Fruit fly (Drosophila melanogaster): ENCODE results near the gene AdamTS-A.

Gene AdamTS-A

DNA sequence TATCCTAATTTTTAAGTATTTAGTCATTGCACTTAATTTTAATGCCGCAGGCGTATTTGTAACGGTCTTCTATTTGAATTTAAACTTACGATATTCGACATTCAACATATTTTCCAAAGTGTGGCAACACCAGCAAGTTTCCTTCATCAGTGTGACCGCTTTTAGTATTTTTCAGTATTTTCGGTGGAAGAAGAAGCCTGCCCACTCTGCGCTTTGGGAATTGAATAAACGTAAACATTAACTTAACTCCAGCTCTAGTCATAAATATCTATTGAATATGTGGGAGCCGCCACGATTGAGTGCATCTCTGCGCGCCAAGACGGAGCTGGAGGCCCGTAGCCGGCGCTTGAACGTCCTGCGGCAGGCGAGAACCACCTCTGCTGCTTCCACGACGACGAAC is 9.9 kb upstream of the AdamTS-A start, which contains the start of gene obe:
TSS of gene obe (plus strand) at position 185 of the 400 bp plus-strand sequence.
- TF ChIP-seq lab (GFP tag; optimal IDR thresholded peaks at IDR 0.05) (no peak), MESR4 (GFP tag; optimal IDR thresholded peaks at IDR 0.05) (peak; percentile 60), hkb (optimal IDR thresholded peaks at IDR 0.05) (no peak), hkb (GFP tag; IDR thresholded peaks at IDR 0.05) (no peak), CG42726 (GFP tag; IDR thresholded peaks at IDR 0.05; ENCODE audit: partially characterized antibody) (no peak), az2 (GFP tag; optimal IDR thresholded peaks at IDR 0.05) (no peak), CG2116 (GFP tag; optimal IDR thresholded peaks at IDR 0.05) (peak; percentile 24), Atf3 (GFP tag; optimal IDR thresholded peaks at IDR 0.05) (no peak), phol (tag; optimal IDR thresholded peaks at IDR 0.05) (peak; percentile 13), CG17328 (GFP tag; IDR thresholded peaks at IDR 0.05) (no peak), CG17186 (GFP tag; optimal IDR thresholded peaks at IDR 0.05) (peak; percentile 61), gce (GFP tag; IDR thresholded peaks at IDR 0.05) (no peak), trem (tag; optimal IDR thresholded peaks at IDR 0.05) (peak; percentile 98), CG15514 (GFP tag; optimal IDR thresholded peaks at IDR 0.05) (peak; percentile 33), run (tag; optimal IDR thresholded peaks at IDR 0.05) (no peak), HmgZ (tag; optimal IDR thresholded peaks at IDR 0.05) (peak; percentile 52), Hr3 (GFP tag; optimal IDR thresholded peaks at IDR 0.05) (no peak), CHES-1-like (GFP tag; optimal IDR thresholded peaks at IDR 0.05) (peak; percentile 18), ato (GFP tag; IDR thresholded peaks at IDR 0.05; ENCODE audit: partially characterized antibody) (peak; percentile 46; the same call in 1 of the 2 replicates), MBD-R2 (GFP tag; IDR thresholded peaks at IDR 0.05) (peak; percentile 81), Spps (tag; optimal IDR thresholded peaks at IDR 0.05) (no peak), nerfin-2 (GFP tag; IDR thresholded peaks at IDR 0.05; ENCODE audit: partially characterized antibody) (no peak), Myb (GFP tag; optimal IDR thresholded peaks at IDR 0.05) (peak; percentile 99), YL-1 (GFP tag; optimal IDR thresholded peaks at IDR 0.05) (peak; percentile 73), Med (GFP tag) (peak; percentile 79), CG17385 (GFP tag; optimal IDR thresholded peaks at IDR 0.05) (peak; percentile 77), CTCF (GFP tag; optimal IDR thresholded peaks at IDR 0.05) (peak; percentile 58), CG9817 (tag; optimal IDR thresholded peaks at IDR 0.05) (no peak), CG6791 (GFP tag; IDR thresholded peaks at IDR 0.05; ENCODE audit: partially characterized antibody) (peak; percentile 10; the same call in 1 of the 3 replicates), CG13287 (GFP tag; IDR thresholded peaks at IDR 0.05; ENCODE audit: partially characterized antibody) (peak; percentile 23; the same call in 1 of the 2 replicates), Dll (GFP tag; IDR thresholded peaks at IDR 0.05; ENCODE audit: partially characterized antibody) (0 out of 4 replicates have a peak, but pooled peaks have one; percentile 28), CG9797 (GFP tag; optimal IDR thresholded peaks at IDR 0.05) (peak; percentile 91), CG4617 (GFP tag; optimal IDR thresholded peaks at IDR 0.05; ENCODE audit: borderline replicate concordance) (peak; percentile 80), stwl (tag; optimal IDR thresholded peaks at IDR 0.05) (peak; percentile 81), E2f2 (GFP tag; IDR thresholded peaks at IDR 0.05) (peak; percentile 62), mld (GFP tag; IDR thresholded peaks at IDR 0.05; ENCODE audit: partially characterized antibody) (no peak), CG17829 (tag; optimal IDR thresholded peaks at IDR 0.05) (peak; percentile 16), CG9437 (GFP tag; optimal IDR thresholded peaks at IDR 0.05) (peak; percentile 37), CG3847 (GFP tag; IDR thresholded peaks at IDR 0.05) (peak; percentile 50; the same call in 1 of the 2 replicates), CG3995 (GFP tag; optimal IDR thresholded peaks at IDR 0.05) (peak; percentile 48), amos (GFP tag; IDR thresholded peaks at IDR 0.05; ENCODE audit: partially characterized antibody) (0 out of 2 replicates have a peak, but pooled peaks have one; percentile 17), CG9932 (GFP tag; IDR thresholded peaks at IDR 0.05) (no peak), CG14710 (tag; optimal IDR thresholded peaks at IDR 0.05) (peak; percentile 55), vvl (GFP tag; IDR thresholded peaks at IDR 0.05) (peak; percentile 17; the same call in 1 of the 2 replicates), pzg (GFP tag; optimal IDR thresholded peaks at IDR 0.05) (peak; percentile 74), CG13424 (tag; optimal IDR thresholded peaks at IDR 0.05) (no peak), Abd-B (GFP tag; optimal IDR thresholded peaks at IDR 0.05) (no peak), gfzf (GFP tag; optimal IDR thresholded peaks at IDR 0.05) (peak; percentile 68), Ets97D (GFP tag; optimal IDR thresholded peaks at IDR 0.05) (peak; percentile 68), Dp (GFP tag; optimal IDR thresholded peaks at IDR 0.05) (peak; percentile 65)

All from whole organism, embryonic.